Worm (Caenorhabditis elegans) whole organism, L4 larva: ENCODE results near the gene T28B11.1.

ENCODE experiments used
- F10B5.3 ChIP-seq: sonication (generic microtip); optimal IDR thresholded peaks from 2 replicates; lab custom pipeline; 2016; ENCODE audit warnings: mild to moderate bottlenecking, missing genetic modification characterization, missing compliant biosample characterization
- F37D6.2 ChIP-seq: sonication (generic microtip); optimal IDR thresholded peaks from 2 replicates; lab custom pipeline; 2016; ENCODE audit warnings: mild to moderate bottlenecking, missing genetic modification characterization, missing compliant biosample characterization
- T20F7.1 ChIP-seq: fragments of 200-800 bp; sonication (Bioruptor generic); optimal IDR thresholded peaks from 2 replicates; lab custom pipeline; 2018; ENCODE audit warnings: mild to moderate bottlenecking, missing genetic modification characterization, missing compliant biosample characterization
- Y75B8A.6 ChIP-seq: fragments of 200-800 bp; sonication (Bioruptor generic); IDR thresholded peaks from 2 replicates; pipeline ENCODE4 v1.3.6; 2022; ENCODE audit warnings: missing genetic modification reagents, missing genetic modification characterization, missing compliant biosample characterization
- ZK546.5 ChIP-seq, 2 experiments: sonication (generic microtip); optimal IDR thresholded peaks; 2 replicates each; lab custom pipeline; 2017; ENCODE audit warnings: missing biosample characterization in 2 of 2, missing genetic modification characterization in 2 of 2
- ama-1 ChIP-seq: fragments of 150-350 bp; optimal IDR thresholded peaks from 2 replicates; lab custom pipeline; 2014; ENCODE audit warnings: inconsistent platforms, mixed read lengths
- arid-1 ChIP-seq: fragments of 200-800 bp; sonication (Bioruptor generic); conservative IDR thresholded peaks from 2 replicates; pipeline ENCODE4 v1.3.6; 2022; ENCODE audit warnings: missing genetic modification reagents, missing genetic modification characterization, missing compliant biosample characterization
- ceh-20 ChIP-seq: fragments of 200-800 bp; sonication (Bioruptor generic); IDR thresholded peaks from 2 replicates; pipeline ENCODE4 v1.3.6; 2022; ENCODE audit warnings: missing genetic modification reagents, missing genetic modification characterization, missing compliant biosample characterization
- ceh-44 ChIP-seq: fragments of 200-800 bp; sonication (Bioruptor generic); IDR thresholded peaks from 2 replicates; pipeline ENCODE4 v1.3.6; 2022; ENCODE audit warnings: missing genetic modification reagents, missing genetic modification characterization, missing compliant biosample characterization
- ceh-82 ChIP-seq: sonication (generic microtip); optimal IDR thresholded peaks from 2 replicates; lab custom pipeline; 2017; ENCODE audit warnings: missing biosample characterization, missing genetic modification characterization
- daf-12 ChIP-seq: fragments of 150-350 bp; optimal IDR thresholded peaks from 2 replicates; lab custom pipeline; 2014; ENCODE audit warnings: missing biosample characterization, missing genetic modification reagents, missing genetic modification characterization
- daf-16 ChIP-seq, 3 experiments: sonication (generic microtip); optimal IDR thresholded peaks; 2 replicates each; lab custom pipeline; 2016 to 2017; ENCODE audit warnings: missing genetic modification characterization in 3 of 3, missing genetic modification reagents in 3 of 3, mild to moderate bottlenecking in 2 of 3, missing compliant biosample characterization in 2 of 3, missing biosample characterization in 1 of 3, moderate library complexity in 1 of 3
- dmd-6 ChIP-seq: fragments of 200-800 bp; sonication (Bioruptor generic); IDR thresholded peaks from 2 replicates; pipeline ENCODE4 v1.3.6; 2022; ENCODE audit warnings: missing genetic modification reagents, missing genetic modification characterization, missing compliant biosample characterization
- dve-1 ChIP-seq: sonication (generic microtip); optimal IDR thresholded peaks from 2 replicates; lab custom pipeline; 2017; ENCODE audit warnings: antibody characterized with exemption, mild to moderate bottlenecking, missing genetic modification characterization, missing compliant biosample characterization; ENCODE audit not compliant: insufficient read depth
- egl-27 ChIP-seq: sonication (generic microtip); optimal IDR thresholded peaks from 3 replicates; lab custom pipeline; 2017; ENCODE audit warnings: missing biosample characterization, missing genetic modification reagents, missing genetic modification characterization
- gei-8 ChIP-seq: fragments of 200-800 bp; sonication (Bioruptor generic); optimal IDR thresholded peaks from 2 replicates; lab custom pipeline; 2018; ENCODE audit warnings: mild to moderate bottlenecking, missing genetic modification characterization, missing compliant biosample characterization
- hif-1 ChIP-seq, 2 experiments: sonication (generic microtip); optimal IDR thresholded peaks; 2 replicates each; lab custom pipeline; 2016 to 2017; ENCODE audit warnings: missing compliant biosample characterization in 2 of 2, missing genetic modification characterization in 2 of 2, missing genetic modification reagents in 2 of 2, missing genotype in 2 of 2, mild to moderate bottlenecking in 1 of 2
- hlh-11 ChIP-seq: fragments of 200-800 bp; sonication (Bioruptor generic); optimal IDR thresholded peaks from 2 replicates; lab custom pipeline; 2018; ENCODE audit warnings: mild to moderate bottlenecking, missing genetic modification characterization, missing compliant biosample characterization
- hlh-30 ChIP-seq: sonication (generic microtip); optimal IDR thresholded peaks from 2 replicates; lab custom pipeline; 2017; ENCODE audit warnings: antibody characterized with exemption, mild to moderate bottlenecking, missing genetic modification characterization, missing compliant biosample characterization; ENCODE audit not compliant: insufficient read depth
- hmg-1.1 ChIP-seq: fragments of 200-800 bp; sonication (Bioruptor generic); IDR thresholded peaks from 2 replicates; pipeline ENCODE4 v1.3.6; 2022; ENCODE audit warnings: missing genetic modification reagents, missing genetic modification characterization, missing compliant biosample characterization
- lin-1 ChIP-seq: fragments of 200-800 bp; sonication (Bioruptor generic); IDR thresholded peaks from 2 replicates; pipeline ENCODE4 v1.3.6; 2022; ENCODE audit warnings: missing genetic modification reagents, missing genetic modification characterization, missing compliant biosample characterization
- lin-15B ChIP-seq: fragments of 150-350 bp; sonication (generic microtip); optimal IDR thresholded peaks from 3 replicates; lab custom pipeline; 2014; ENCODE audit warnings: missing biosample characterization, missing genetic modification characterization
- lin-29 ChIP-seq: fragments of 200-800 bp; sonication (Bioruptor generic); IDR thresholded peaks from 2 replicates; pipeline ENCODE4 v1.3.6; 2022; ENCODE audit warnings: missing genetic modification reagents, missing genetic modification characterization, missing compliant biosample characterization
- lsy-2 ChIP-seq, 2 experiments: fragments of 150-350 bp in 1 of 2; sonication (generic microtip) in 1 of 2; optimal IDR thresholded peaks; 2 replicates each; lab custom pipeline; 2014 to 2017; ENCODE audit warnings: missing biosample characterization in 2 of 2, missing genetic modification characterization in 2 of 2
- mdl-1 ChIP-seq, 2 experiments: fragments of 150-350 bp in 1 of 2; sonication (generic microtip) in 1 of 2; optimal IDR thresholded peaks; 2 replicates each; lab custom pipeline; 2014 to 2017; ENCODE audit warnings: missing biosample characterization in 2 of 2, missing genetic modification characterization in 2 of 2
- mep-1 ChIP-seq: fragments of 150-350 bp; sonication (generic microtip); optimal IDR thresholded peaks from 3 replicates; lab custom pipeline; 2014; ENCODE audit warnings: missing biosample characterization, missing genetic modification characterization
- nhr-102 ChIP-seq: sonication (generic microtip); optimal IDR thresholded peaks from 2 replicates; lab custom pipeline; 2016; ENCODE audit warnings: mild to moderate bottlenecking, missing genetic modification characterization, moderate library complexity, missing compliant biosample characterization
- nhr-11 ChIP-seq: fragments of 150-350 bp; optimal IDR thresholded peaks from 2 replicates; lab custom pipeline; 2014; ENCODE audit warnings: missing biosample characterization, missing genetic modification characterization
- nhr-28 ChIP-seq: fragments of 150-350 bp; optimal IDR thresholded peaks from 2 replicates; lab custom pipeline; 2014; ENCODE audit warnings: missing biosample characterization, missing genetic modification characterization
- nhr-48 ChIP-seq: sonication (generic microtip); optimal IDR thresholded peaks from 2 replicates; lab custom pipeline; 2016; ENCODE audit warnings: mild to moderate bottlenecking, missing genetic modification characterization, missing compliant biosample characterization
- nhr-77 ChIP-seq: fragments of 150-350 bp; optimal IDR thresholded peaks from 2 replicates; lab custom pipeline; 2014; ENCODE audit warnings: missing biosample characterization, missing genetic modification characterization
- pha-4 ChIP-seq, 2 experiments: fragments of 150-350 bp in 1 of 2; fragments of 200-800 bp in 1 of 2; sonication (Bioruptor generic) in 1 of 2; IDR thresholded peaks in 1 of 2; optimal IDR thresholded peaks in 1 of 2; 2 replicates each; pipeline versions ENCODE4 v1.3.6 to Lab custom; 2014 to 2022; ENCODE audit warnings: missing genetic modification characterization in 2 of 2, missing genetic modification reagents in 2 of 2, missing biosample characterization in 1 of 2, missing compliant biosample characterization in 1 of 2
- php-3 ChIP-seq: fragments of 200-800 bp; sonication (Bioruptor generic); IDR thresholded peaks from 2 replicates; pipeline ENCODE4 v1.3.6; 2022; ENCODE audit warnings: missing genetic modification reagents, missing genetic modification characterization, missing compliant biosample characterization
- pqm-1 ChIP-seq: sonication (generic microtip); optimal IDR thresholded peaks from 2 replicates; lab custom pipeline; 2017; ENCODE audit warnings: missing biosample characterization, missing genetic modification characterization
- saeg-2 ChIP-seq: fragments of 200-800 bp; sonication (Bioruptor generic); IDR thresholded peaks from 2 replicates; pipeline ENCODE4 v1.3.6; 2022; ENCODE audit warnings: missing genetic modification reagents, missing genetic modification characterization, missing compliant biosample characterization
- tra-1 ChIP-seq: fragments of 200-800 bp; sonication (Bioruptor generic); IDR thresholded peaks from 2 replicates; pipeline ENCODE4 v1.3.6; 2022; ENCODE audit warnings: missing genetic modification reagents, missing genetic modification characterization, missing compliant biosample characterization
- unc-62 ChIP-seq, 3 experiments: fragments of 150-350 bp in 1 of 3; sonication (generic microtip); optimal IDR thresholded peaks in 2 of 3; peaks in 1 of 3; 1 replicate in 1 of 3; 2 replicates in 2 of 3; lab custom pipeline; 2014 to 2017; ENCODE audit warnings: missing biosample characterization in 3 of 3, missing genetic modification characterization in 3 of 3, missing genetic modification reagents in 3 of 3, missing genotype in 1 of 3
- vab-7 ChIP-seq: fragments of 200-800 bp; sonication (Bioruptor generic); IDR thresholded peaks from 2 replicates; pipeline ENCODE4 v1.3.6; 2022; ENCODE audit warnings: missing genetic modification reagents, missing genetic modification characterization, missing compliant biosample characterization
- zfp-2 ChIP-seq: sonication (generic microtip); optimal IDR thresholded peaks from 2 replicates; lab custom pipeline; 2016; ENCODE audit warnings: mild to moderate bottlenecking, missing genetic modification characterization, missing compliant biosample characterization
- ztf-7 ChIP-seq: fragments of 150-350 bp; optimal IDR thresholded peaks from 2 replicates; lab custom pipeline; 2014; ENCODE audit warnings: missing biosample characterization, missing genetic modification characterization

Gene T28B11.1

ce11 chrV:10693749-10694148 lies 38.5 kb downstream of the T28B11.1 start:
- TF ChIP-seq pqm-1 (tag; lab: Kevin White, UChicago) = peak; percentile 98
- TF ChIP-seq dmd-6 (GFP tag; lab: Robert Waterston, UW) = peak; percentile 99
- peak; percentile 87 for TF ChIP-seq nhr-28
- peak; percentile 74 for TF ChIP-seq nhr-48
- peak; percentile 80 for TF ChIP-seq tra-1 (GFP tag; lab: Robert Waterston, UW)
- 0 out of 2 replicates have a peak, but pooled peaks have one; percentile 34 for TF ChIP-seq pha-4 (GFP tag; IDR thresholded peaks at IDR 0.05; lab: Robert Waterston, UW)
- TF ChIP-seq pha-4 (tag; optimal IDR thresholded peaks at IDR 0.05; lab: Kevin White, UChicago) = no peak
- TF ChIP-seq T20F7.1 = peak; percentile 4
- peak; percentile 92 for TF ChIP-seq lin-1 (GFP tag; lab: Robert Waterston, UW)
- peak; percentile 4 for TF ChIP-seq mep-1 (tag; lab: Kevin White, UChicago)
- TF ChIP-seq F37D6.2 (tag; lab: Kevin White, UChicago) = no peak
- no peak for TF ChIP-seq vab-7 (GFP tag; lab: Robert Waterston, UW)
- TF ChIP-seq hlh-11 (tag; lab: Kevin White, UChicago) = peak; percentile 92
- TF ChIP-seq lin-29 (GFP tag; lab: Robert Waterston, UW) = no peak
- TF ChIP-seq dve-1 (tag; lab: Kevin White, UChicago) = peak; percentile 93
- TF ChIP-seq nhr-102 (tag; lab: Kevin White, UChicago) = peak; percentile 76
- no peak for TF ChIP-seq hmg-1.1 (GFP tag; lab: Robert Waterston, UW)
- TF ChIP-seq hlh-30 = peak; percentile 10
- TF ChIP-seq mdl-1 (tag; optimal IDR thresholded peaks at IDR 0.05; lab: Kevin White, UChicago) = peak in 1 of 2 experiments; percentile 72
- peak; percentile 82 for TF ChIP-seq nhr-77 (tag; lab: Kevin White, UChicago)
- peak in 1 of 2 experiments; percentile 0 for TF ChIP-seq hif-1 (tag; optimal IDR thresholded peaks at IDR 0.05; lab: Kevin White, UChicago)
- peak; percentile 93 for TF ChIP-seq php-3 (GFP tag; lab: Robert Waterston, UW)
- TF ChIP-seq lin-15B (tag; lab: Kevin White, UChicago) = no peak
- TF ChIP-seq lsy-2 (tag; optimal IDR thresholded peaks at IDR 0.05; lab: Kevin White, UChicago) = peak in 1 of 2 experiments; percentile 21
- TF ChIP-seq daf-16 (GFP tag; optimal IDR thresholded peaks at IDR 0.05; lab: Kevin White, UChicago) = peak in 1 of 2 experiments; percentile 35
- peak; percentile 96 for TF ChIP-seq daf-16 (tag; optimal IDR thresholded peaks at IDR 0.05; lab: Kevin White, UChicago)
- 0 out of 2 replicates have a peak, but pooled peaks have one; percentile 29 for TF ChIP-seq ceh-20 (GFP tag; lab: Robert Waterston, UW)

ce11 chrV:10691313-10691712 lies 40.9 kb downstream of the T28B11.1 start:
- peak in 1 of 2 experiments; percentile 7 for TF ChIP-seq unc-62 (GFP tag; optimal IDR thresholded peaks at IDR 0.05 in 1 of 2; lab: Kevin White, UChicago)
- no peak for TF ChIP-seq unc-62 (tag; optimal IDR thresholded peaks at IDR 0.05; lab: Kevin White, UChicago)
- TF ChIP-seq ZK546.5 (tag; optimal IDR thresholded peaks at IDR 0.05; lab: Kevin White, UChicago) = no peak
- no peak for TF ChIP-seq nhr-102 (tag; lab: Kevin White, UChicago)

ce11 chrV:10687601-10688000 lies 44.6 kb downstream of the T28B11.1 start, which contains the start of gene F29F11.20:
Gene F29F11.20, plus strand, starts transcription at chrV:10687901.
- TF ChIP-seq saeg-2 (GFP tag; lab: Robert Waterston, UW) (no peak), ceh-82 (tag; lab: Kevin White, UChicago) (no peak), zfp-2 (tag; lab: Kevin White, UChicago) (no peak), ZK546.5 (tag; optimal IDR thresholded peaks at IDR 0.05; lab: Kevin White, UChicago) (no peak), F10B5.3 (no peak), ceh-44 (no peak), ama-1 (lab: Kevin White, UChicago) (no peak), Y75B8A.6 (no peak), arid-1 (GFP tag; lab: Robert Waterston, UW) (no peak), egl-27 (tag; lab: Kevin White, UChicago) (no peak), daf-12 (tag; lab: Kevin White, UChicago) (no peak), gei-8 (GFP tag; lab: Kevin White, UChicago) (no peak), ztf-7 (tag; lab: Kevin White, UChicago) (no peak), nhr-11 (tag; lab: Kevin White, UChicago) (no peak), F37D6.2 (tag; lab: Kevin White, UChicago) (no peak), mdl-1 (tag; optimal IDR thresholded peaks at IDR 0.05; lab: Kevin White, UChicago) (no peak)
